Fruit fly (Drosophila melanogaster) whole organism, embryonic: ENCODE results near the gene CG15145.

Source experiments
- Aef1 ChIP-seq: fragments of 200-800 bp; sonication (Bioruptor generic); IDR thresholded peaks from 3 replicates; pipeline ENCODE4 v1.3.6; 2022; ENCODE audit warnings: missing biosample characterization, missing genetic modification characterization
- Atf3 ChIP-seq: fragments of 200-800 bp; sonication (Bioruptor generic); optimal IDR thresholded peaks from 3 replicates; lab custom pipeline; 2016; ENCODE audit warnings: missing biosample characterization, missing genetic modification characterization
- CG10267 ChIP-seq: fragments of 200-800 bp; sonication (Bioruptor generic); optimal IDR thresholded peaks from 2 replicates; lab custom pipeline; 2018; ENCODE audit warnings: missing biosample characterization, mild to moderate bottlenecking, missing genetic modification characterization, moderate library complexity
- CG11085 ChIP-seq: fragments of 200-800 bp; sonication (Bioruptor generic); IDR thresholded peaks from 2 replicates; pipeline ENCODE4 v1.3.6; 2022; ENCODE audit warnings: missing biosample characterization, missing genetic modification characterization
- CG12391 ChIP-seq: fragments of 200-800 bp; sonication (Bioruptor generic); optimal IDR thresholded peaks from 3 replicates; lab custom pipeline; 2018; ENCODE audit warnings: missing biosample characterization, mild to moderate bottlenecking, missing genetic modification characterization, moderate library complexity
- CG12769 ChIP-seq: fragments of 200-800 bp; sonication (Bioruptor generic); optimal IDR thresholded peaks from 2 replicates; lab custom pipeline; 2019; ENCODE audit warnings: missing biosample characterization, mild to moderate bottlenecking, missing genetic modification characterization, moderate library complexity
- CG13624 ChIP-seq: fragments of 200-800 bp; sonication (Bioruptor generic); optimal IDR thresholded peaks from 2 replicates; lab custom pipeline; 2016; ENCODE audit warnings: missing biosample characterization, missing genetic modification characterization
- CG17385 ChIP-seq: fragments of 200-800 bp; sonication (Bioruptor generic); optimal IDR thresholded peaks from 3 replicates; lab custom pipeline; 2018; ENCODE audit warnings: missing biosample characterization, mild to moderate bottlenecking, missing genetic modification characterization
- CG17802 ChIP-seq: fragments of 200-800 bp; sonication (Bioruptor generic); optimal IDR thresholded peaks from 2 replicates; lab custom pipeline; 2018; ENCODE audit warnings: missing biosample characterization, mild to moderate bottlenecking, missing genetic modification characterization, moderate library complexity
- CG2116 ChIP-seq: fragments of 200-800 bp; sonication (Bioruptor generic); optimal IDR thresholded peaks from 3 replicates; lab custom pipeline; 2018; ENCODE audit warnings: missing biosample characterization, mild to moderate bottlenecking, missing genetic modification characterization
- CG2199 ChIP-seq: fragments of 200-800 bp; sonication (Bioruptor generic); IDR thresholded peaks from 3 replicates; pipeline ENCODE4 v1.3.6; 2022; ENCODE audit warnings: missing biosample characterization, missing genetic modification characterization
- CG30020 ChIP-seq: fragments of 200-800 bp; optimal IDR thresholded peaks from 2 replicates; lab custom pipeline; 2019; ENCODE audit warnings: missing biosample characterization, mild to moderate bottlenecking, missing genetic modification characterization, moderate library complexity
- CG4360 ChIP-seq: fragments of 200-800 bp; sonication (Bioruptor generic); IDR thresholded peaks from 2 replicates; pipeline ENCODE4 v1.3.6; 2022; ENCODE audit warnings: missing biosample characterization, missing genetic modification characterization
- CG4854 ChIP-seq: fragments of 200-800 bp; sonication (Bioruptor generic); optimal IDR thresholded peaks from 2 replicates; lab custom pipeline; 2016; ENCODE audit warnings: missing biosample characterization, missing genetic modification characterization, inconsistent platforms
- CG7963 ChIP-seq: fragments of 200-800 bp; sonication (Bioruptor generic); IDR thresholded peaks from 3 replicates; pipeline ENCODE4 v1.3.6; 2022; ENCODE audit warnings: missing biosample characterization, missing genetic modification characterization; ENCODE audit not compliant: partially characterized antibody
- Camta ChIP-seq: fragments of 200-800 bp; sonication (Bioruptor generic); optimal IDR thresholded peaks from 2 replicates; lab custom pipeline; 2016; ENCODE audit warnings: missing biosample characterization, missing genetic modification characterization
- D ChIP-seq, 2 experiments: fragments of 200-800 bp in 1 of 2; fragments of >200 bp in 1 of 2; sonication (Bioruptor generic) in 1 of 2; optimal IDR thresholded peaks; 2 replicates in 1 of 2; 3 replicates in 1 of 2; lab custom pipeline; 2017; ENCODE audit warnings: mild to moderate bottlenecking in 1 of 2, missing biosample characterization in 1 of 2, missing genetic modification characterization in 1 of 2, missing genetic modification reagents in 1 of 2
- Dip2 ChIP-seq: fragments of 200-800 bp; sonication (Bioruptor generic); IDR thresholded peaks from 2 replicates; pipeline ENCODE4 v1.3.6; 2022; ENCODE audit warnings: missing biosample characterization, missing genetic modification characterization
- Fer3 ChIP-seq: fragments of 200-800 bp; sonication (Bioruptor generic); optimal IDR thresholded peaks from 2 replicates; lab custom pipeline; 2018; ENCODE audit warnings: missing biosample characterization, mild to moderate bottlenecking, missing genetic modification characterization, moderate library complexity
- HLH54F ChIP-seq: fragments of 200-800 bp; sonication (Bioruptor generic); optimal IDR thresholded peaks from 3 replicates; lab custom pipeline; 2016; ENCODE audit warnings: missing biosample characterization, missing genetic modification characterization
- HLHmδ ChIP-seq: fragments of 200-800 bp; sonication (Bioruptor generic); optimal IDR thresholded peaks from 2 replicates; lab custom pipeline; 2018; ENCODE audit warnings: missing biosample characterization, mild to moderate bottlenecking, missing genetic modification characterization, moderate library complexity
- HmgZ ChIP-seq: fragments of 200-800 bp; sonication (Bioruptor generic); optimal IDR thresholded peaks from 2 replicates; lab custom pipeline; 2018; ENCODE audit warnings: missing biosample characterization, mild to moderate bottlenecking, missing genetic modification characterization
- Hsf ChIP-seq: fragments of 200-800 bp; sonication (Bioruptor generic); optimal IDR thresholded peaks from 3 replicates; lab custom pipeline; 2016; ENCODE audit warnings: missing biosample characterization, missing genetic modification characterization
- Lpt ChIP-seq: fragments of >200 bp; optimal IDR thresholded peaks from 2 replicates; lab custom pipeline; 2018; ENCODE audit warnings: missing biosample characterization, missing genetic modification characterization
- PHDP ChIP-seq: fragments of 200-800 bp; sonication (Bioruptor generic); optimal IDR thresholded peaks from 3 replicates; lab custom pipeline; 2018; ENCODE audit warnings: missing biosample characterization, mild to moderate bottlenecking, missing genetic modification characterization, moderate library complexity
- Rx ChIP-seq: fragments of 200-800 bp; sonication (Bioruptor generic); IDR thresholded peaks from 2 replicates; pipeline ENCODE4 v1.3.6; 2022; ENCODE audit warnings: missing biosample characterization, missing genetic modification characterization
- Spps ChIP-seq: fragments of 200-800 bp; sonication (Bioruptor generic); optimal IDR thresholded peaks from 2 replicates; lab custom pipeline; 2018; ENCODE audit warnings: missing biosample characterization, mild to moderate bottlenecking, missing genetic modification characterization
- Taf1 ChIP-seq: fragments of 200-800 bp; sonication (Bioruptor generic); IDR thresholded peaks from 2 replicates; pipeline ENCODE4 v1.3.6; 2022; ENCODE audit warnings: missing biosample characterization, missing genetic modification characterization
- Usf ChIP-seq: fragments of 200-800 bp; sonication (Bioruptor generic); optimal IDR thresholded peaks from 2 replicates; lab custom pipeline; 2017; ENCODE audit warnings: missing genotype, missing biosample characterization, missing genetic modification characterization
- chn ChIP-seq: fragments of 200-800 bp; sonication (Bioruptor generic); optimal IDR thresholded peaks from 2 replicates; lab custom pipeline; 2016; ENCODE audit warnings: missing biosample characterization, missing genetic modification characterization
- crc ChIP-seq: fragments of 200-800 bp; sonication (Bioruptor generic); optimal IDR thresholded peaks from 2 replicates; lab custom pipeline; 2016; ENCODE audit warnings: missing biosample characterization, missing genetic modification characterization
- ewg ChIP-seq: fragments of 200-800 bp; sonication (Bioruptor generic); optimal IDR thresholded peaks from 3 replicates; lab custom pipeline; 2017; ENCODE audit warnings: mild to moderate bottlenecking, missing biosample characterization, missing genetic modification reagents, missing genetic modification characterization
- eyg ChIP-seq: fragments of 200-800 bp; sonication (Bioruptor generic); optimal IDR thresholded peaks from 3 replicates; lab custom pipeline; 2016; ENCODE audit warnings: missing biosample characterization, missing genetic modification characterization
- grn ChIP-seq: fragments of 200-800 bp; sonication (Bioruptor generic); optimal IDR thresholded peaks from 3 replicates; lab custom pipeline; 2017; ENCODE audit warnings: missing biosample characterization, missing genetic modification characterization
- gro ChIP-seq: fragments of 200-800 bp; sonication (Bioruptor generic); optimal IDR thresholded peaks from 2 replicates; lab custom pipeline; 2016; ENCODE audit warnings: missing biosample characterization, missing genetic modification characterization
- klu ChIP-seq: fragments of 200-800 bp; sonication (Bioruptor generic); IDR thresholded peaks from 2 replicates; pipeline ENCODE4 v1.3.6; 2022; ENCODE audit warnings: missing biosample characterization, missing genetic modification characterization
- nau ChIP-seq: fragments of 200-800 bp; sonication (Bioruptor generic); optimal IDR thresholded peaks from 3 replicates; lab custom pipeline; 2017; ENCODE audit warnings: missing biosample characterization, mild to moderate bottlenecking, missing genetic modification characterization, missing genetic modification reagents
- nerfin-2 ChIP-seq: fragments of 200-800 bp; sonication (Bioruptor generic); IDR thresholded peaks from 2 replicates; pipeline ENCODE4 v1.3.6; 2022; ENCODE audit warnings: missing biosample characterization, missing genetic modification characterization; ENCODE audit not compliant: partially characterized antibody
- oc ChIP-seq: fragments of 200-800 bp; sonication (Bioruptor generic); optimal IDR thresholded peaks from 2 replicates; lab custom pipeline; 2018; ENCODE audit warnings: missing biosample characterization, mild to moderate bottlenecking, missing genetic modification characterization, moderate library complexity
- odd ChIP-seq: fragments of 200-800 bp; sonication (Bioruptor generic); optimal IDR thresholded peaks from 2 replicates; lab custom pipeline; 2017; ENCODE audit warnings: missing biosample characterization, mild to moderate bottlenecking, missing genetic modification characterization
- pum ChIP-seq: fragments of 200-800 bp; sonication (Bioruptor generic); optimal IDR thresholded peaks from 2 replicates; lab custom pipeline; 2016; ENCODE audit warnings: missing biosample characterization, missing genetic modification characterization
- row ChIP-seq: fragments of 200-800 bp; sonication (Bioruptor generic); IDR thresholded peaks from 3 replicates; pipeline ENCODE4 v1.3.6; 2022; ENCODE audit warnings: missing biosample characterization, missing genetic modification characterization
- scrt ChIP-seq: fragments of 200-800 bp; sonication (Bioruptor generic); optimal IDR thresholded peaks from 2 replicates; lab custom pipeline; 2018; ENCODE audit warnings: missing biosample characterization, mild to moderate bottlenecking, missing genetic modification characterization, moderate library complexity
- slou ChIP-seq: fragments of 200-800 bp; sonication (Bioruptor generic); optimal IDR thresholded peaks from 3 replicates; lab custom pipeline; 2016; ENCODE audit warnings: missing biosample characterization, missing genetic modification characterization
- slp2 ChIP-seq: fragments of 200-800 bp; sonication (Bioruptor generic); optimal IDR thresholded peaks from 2 replicates; lab custom pipeline; 2016; ENCODE audit warnings: missing biosample characterization, missing genetic modification characterization
- sob ChIP-seq: fragments of 200-800 bp; sonication (Bioruptor generic); IDR thresholded peaks from 2 replicates; pipeline ENCODE4 v1.3.6; 2022; ENCODE audit warnings: missing biosample characterization, missing genetic modification characterization
- tap ChIP-seq: fragments of 200-800 bp; optimal IDR thresholded peaks from 3 replicates; lab custom pipeline; 2019; ENCODE audit warnings: missing biosample characterization, mild to moderate bottlenecking, missing genetic modification characterization, moderate library complexity
- tna ChIP-seq: fragments of 200-800 bp; sonication (Bioruptor generic); IDR thresholded peaks from 2 replicates; pipeline ENCODE4 v1.3.6; 2022; ENCODE audit warnings: missing biosample characterization, missing genetic modification characterization; ENCODE audit not compliant: partially characterized antibody
- tup ChIP-seq: fragments of 200-800 bp; sonication (Bioruptor generic); optimal IDR thresholded peaks from 2 replicates; lab custom pipeline; 2016; ENCODE audit warnings: missing biosample characterization, mild to moderate bottlenecking, missing genetic modification characterization, moderate library complexity

Gene CG15145

DNA sequence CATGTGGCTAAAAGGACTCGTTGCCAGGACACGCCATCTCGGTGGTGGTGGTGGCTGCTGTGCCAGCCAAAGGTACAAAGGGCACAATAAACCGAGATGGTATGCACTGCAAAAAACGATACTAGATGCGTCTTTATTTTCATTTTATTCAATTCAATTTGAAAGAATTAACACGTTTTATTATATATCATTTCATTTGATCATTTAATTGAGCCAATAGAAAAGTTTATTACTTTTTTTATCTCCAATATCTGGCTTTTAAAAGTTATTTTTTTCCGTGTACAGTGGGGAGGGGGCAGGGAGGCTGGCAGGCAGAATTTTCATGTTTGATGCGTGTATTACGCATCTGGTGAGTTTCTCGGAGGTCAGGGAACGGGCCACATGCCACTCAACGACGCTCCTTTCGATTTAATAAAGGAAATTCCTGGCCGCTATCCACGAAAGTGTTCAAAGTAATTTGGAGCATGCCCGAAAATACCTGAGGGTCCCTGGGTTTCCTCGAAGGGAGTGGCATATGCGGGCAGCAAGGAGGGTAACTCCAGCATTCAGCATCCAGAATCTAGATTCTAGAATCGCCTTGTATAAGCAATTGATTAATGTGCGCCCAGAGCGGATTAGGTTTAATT, 17.8 kb downstream of the CG15145 start (continued):
- TF ChIP-seq grn (GFP tag; lab: Kevin White, UChicago): peak; percentile 48
- TF ChIP-seq CG4854 (GFP tag; lab: Kevin White, UChicago): no peak
- peak; percentile 47 for TF ChIP-seq slp2 (GFP tag; lab: Kevin White, UChicago)
- peak; percentile 67 for TF ChIP-seq HLH54F (GFP tag; lab: Kevin White, UChicago)
- no peak for TF ChIP-seq gro (GFP tag; lab: Kevin White, UChicago)
- TF ChIP-seq tup (GFP tag; lab: Kevin White, UChicago): peak; percentile 67
- peak; percentile 79 for TF ChIP-seq HmgZ
- peak; percentile 57 for TF ChIP-seq Usf (GFP tag; lab: Kevin White, UChicago)
- TF ChIP-seq crc (GFP tag; lab: Kevin White, UChicago): peak; percentile 12
- no peak for TF ChIP-seq nerfin-2 (GFP tag; lab: Robert Waterston, UW)
- peak; percentile 85 for TF ChIP-seq slou (GFP tag; lab: Kevin White, UChicago)
- no peak for TF ChIP-seq CG7963 (GFP tag; lab: Robert Waterston, UW)
- peak; percentile 87 for TF ChIP-seq CG10267 (tag; lab: Kevin White, UChicago)
- no peak for TF ChIP-seq CG13624 (GFP tag; lab: Kevin White, UChicago)
- peak; percentile 39 for TF ChIP-seq CG2116 (GFP tag; lab: Kevin White, UChicago)
- peak; percentile 79 for TF ChIP-seq pum (GFP tag; lab: Kevin White, UChicago)
- peak; percentile 81 for TF ChIP-seq Hsf (GFP tag; lab: Kevin White, UChicago)
- TF ChIP-seq Dip2 (GFP tag; lab: Robert Waterston, UW): 0 out of 2 replicates have a peak, but pooled peaks have one; percentile 8
- TF ChIP-seq Rx: peak; percentile 65
- peak; percentile 86; the same call in 2 of the 3 replicates for TF ChIP-seq CG2199
- peak; percentile 53 for TF ChIP-seq Atf3 (GFP tag; lab: Kevin White, UChicago)
- TF ChIP-seq Spps (tag; lab: Kevin White, UChicago): peak; percentile 85
- TF ChIP-seq eyg: peak; percentile 20
- TF ChIP-seq Taf1: peak; percentile 41; the same call in 1 of the 2 replicates
- TF ChIP-seq Lpt (GFP tag; lab: Kevin White, UChicago): no peak
- no peak for TF ChIP-seq tna (GFP tag; lab: Robert Waterston, UW)
- peak; percentile 72 for TF ChIP-seq Camta
- peak; percentile 80 for TF ChIP-seq odd (GFP tag; lab: Kevin White, UChicago)
- TF ChIP-seq CG17385 (GFP tag; lab: Kevin White, UChicago): peak; percentile 85
- TF ChIP-seq CG12391: peak; percentile 93
- TF ChIP-seq oc (tag; lab: Kevin White, UChicago): peak; percentile 80
- peak; percentile 87 for TF ChIP-seq Fer3
- peak; percentile 76 for TF ChIP-seq ewg (GFP tag; lab: Kevin White, UChicago)
- no peak for TF ChIP-seq D (optimal IDR thresholded peaks at IDR 0.05; lab: Kevin White, UChicago)
- peak; percentile 92 for TF ChIP-seq D (GFP tag; optimal IDR thresholded peaks at IDR 0.05; lab: Kevin White, UChicago)
- peak; percentile 71 for TF ChIP-seq Aef1 (GFP tag; lab: Robert Waterston, UW)
- TF ChIP-seq CG11085 (GFP tag; lab: Robert Waterston, UW): peak; percentile 75
- TF ChIP-seq sob: peak; percentile 84
- TF ChIP-seq CG17802 (tag; lab: Kevin White, UChicago): peak; percentile 60
- TF ChIP-seq tap (tag; lab: Kevin White, UChicago): peak; percentile 91
- TF ChIP-seq klu (GFP tag; lab: Robert Waterston, UW): peak; percentile 56; the same call in 1 of the 2 replicates
- peak; percentile 68 for TF ChIP-seq nau (GFP tag; lab: Kevin White, UChicago)
- TF ChIP-seq row (GFP tag; lab: Robert Waterston, UW): peak; percentile 93
- TF ChIP-seq scrt (GFP tag; lab: Kevin White, UChicago): peak; percentile 86
- peak; percentile 88 for TF ChIP-seq PHDP (tag; lab: Kevin White, UChicago)
- TF ChIP-seq HLHmδ (GFP tag; lab: Kevin White, UChicago): no peak
- no peak for TF ChIP-seq CG12769
- peak; percentile 73 for TF ChIP-seq chn (GFP tag; lab: Kevin White, UChicago)
- TF ChIP-seq CG30020 (tag; lab: Kevin White, UChicago): peak; percentile 68
- peak; percentile 53; the same call in 1 of the 2 replicates for TF ChIP-seq CG4360 (GFP tag; lab: Robert Waterston, UW)
